Worm (Caenorhabditis elegans): ENCODE data around the gene ift-81.

Gene ift-81

DNA sequence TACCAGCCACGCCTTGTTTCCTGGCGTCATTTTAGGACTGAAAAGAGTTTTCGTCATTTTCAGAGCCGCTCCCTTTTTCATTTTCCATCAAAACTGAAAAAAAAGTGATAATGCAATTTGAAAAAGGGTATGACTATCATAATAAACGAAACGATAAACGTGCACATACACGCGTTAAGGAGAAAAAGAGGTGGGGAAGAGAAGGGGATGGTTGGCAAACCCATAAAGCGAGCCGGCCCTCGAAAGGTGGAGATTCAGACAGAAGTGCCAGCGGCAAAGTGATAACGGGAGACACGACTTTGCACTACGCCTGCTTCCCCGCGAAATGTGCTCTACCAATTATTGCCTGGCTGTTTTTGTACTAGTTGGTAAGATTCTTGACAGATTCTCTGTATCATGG is 45.6 kb upstream of the ift-81 start, which contains the start of gene nspg-14:
TSS of gene nspg-14 (plus strand) at position 250 of the 400 bp plus-strand sequence.
- TF ChIP-seq attf-3 (GFP tag; conservative IDR thresholded peaks at IDR 0.05): no peak
- no peak for TF ChIP-seq madf-8 (GFP tag; conservative IDR thresholded peaks at IDR 0.05)
- TF ChIP-seq lin-54 (GFP tag; optimal IDR thresholded peaks at IDR 0.05): no peak
- TF ChIP-seq nfyb-1 (GFP tag; IDR thresholded peaks at IDR 0.05): 0 out of 2 replicates have a peak, but pooled peaks have one; percentile 51
- TF ChIP-seq let-607 (tag; optimal IDR thresholded peaks at IDR 0.05): peak in 1 of 2 experiments; percentile 7
- no peak for TF ChIP-seq pha-4 (tag; optimal IDR thresholded peaks at IDR 0.05)
- TF ChIP-seq let-526 (GFP tag; IDR thresholded peaks at IDR 0.05): no peak
- no peak for TF ChIP-seq ceh-79 (tag; optimal IDR thresholded peaks at IDR 0.05)
- no peak for TF ChIP-seq efl-1 (GFP tag; optimal IDR thresholded peaks at IDR 0.05)
- TF ChIP-seq akir-1 (GFP tag; optimal IDR thresholded peaks at IDR 0.05): no peak
- no peak for TF ChIP-seq K12H6.12 (tag; optimal IDR thresholded peaks at IDR 0.05)
- peak; percentile 89 for TF ChIP-seq nhr-80 (tag; optimal IDR thresholded peaks at IDR 0.05)
- peak; percentile 66 for TF ChIP-seq dox-1 (GFP tag; IDR thresholded peaks at IDR 0.05)
- TF ChIP-seq ets-4 (GFP tag; optimal IDR thresholded peaks at IDR 0.05): peak; percentile 8
- TF ChIP-seq dpl-1 (GFP tag; optimal IDR thresholded peaks at IDR 0.05): no peak
- peak; percentile 6 for TF ChIP-seq tbp1 (GFP tag; optimal IDR thresholded peaks at IDR 0.05)
- no peak for TF ChIP-seq nhr-120 (GFP tag; IDR thresholded peaks at IDR 0.05)
- TF ChIP-seq mel-28 (tag; optimal IDR thresholded peaks at IDR 0.05; ENCODE audit: borderline replicate concordance): no peak
- TF ChIP-seq madf-3 (GFP tag; IDR thresholded peaks at IDR 0.05): no peak
- TF ChIP-seq egrh-3 (GFP tag; IDR thresholded peaks at IDR 0.05): no peak
- no peak for TF ChIP-seq tlf-1 (GFP tag; optimal IDR thresholded peaks at IDR 0.05)
- no peak for TF ChIP-seq snpc-1.3 (tag; optimal IDR thresholded peaks at IDR 0.05; ENCODE audit: insufficient read depth)
- no peak for TF ChIP-seq repo-1 (tag; optimal IDR thresholded peaks at IDR 0.05)
- TF ChIP-seq ceh-58 (GFP tag; IDR thresholded peaks at IDR 0.05): no peak
- TF ChIP-seq ztf-18 (tag; optimal IDR thresholded peaks at IDR 0.05): no peak
- no peak for TF ChIP-seq ztf-25 (GFP tag; IDR thresholded peaks at IDR 0.05)

DNA sequence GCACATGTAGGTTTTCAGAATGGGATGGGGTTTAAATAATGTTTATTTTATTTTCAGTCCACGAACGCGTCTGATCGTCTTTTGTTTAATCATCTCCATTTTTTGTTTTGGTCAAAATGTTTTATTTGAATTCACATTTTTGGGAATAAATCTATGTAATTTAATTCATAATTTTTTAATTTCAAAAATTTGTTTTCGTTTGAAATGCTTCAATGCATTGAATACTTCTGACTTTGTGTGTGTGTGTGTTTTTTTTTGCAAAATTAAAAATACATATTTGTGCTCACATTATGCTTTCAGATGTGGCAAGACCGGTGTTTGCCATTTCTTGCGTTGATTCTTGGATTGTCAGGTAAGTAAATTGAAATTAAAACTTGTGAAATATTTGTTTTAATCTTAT is 43.5 kb upstream of the ift-81 start, which contains the start of gene nspg-13:
TSS of gene nspg-13 (plus strand) at position 301 of the 400 bp plus-strand sequence.
- TF ChIP-seq hlh-12 (tag; optimal IDR thresholded peaks at IDR 0.05): no peak
- TF ChIP-seq ZK185.1 (tag; optimal IDR thresholded peaks at IDR 0.05; ENCODE audit: poor library complexity, severe bottlenecking): no peak
- TF ChIP-seq efl-1 (GFP tag; optimal IDR thresholded peaks at IDR 0.05): no peak
- TF ChIP-seq him-1 (tag; optimal IDR thresholded peaks at IDR 0.05): no peak
- no peak for TF ChIP-seq B0336.3 (GFP tag; IDR thresholded peaks at IDR 0.05)
- no peak for TF ChIP-seq cebp-1 (GFP tag; IDR thresholded peaks at IDR 0.05)
- no peak for TF ChIP-seq cebp-1 (tag; optimal IDR thresholded peaks at IDR 0.05)
- TF ChIP-seq nfya-2 (GFP tag; IDR thresholded peaks at IDR 0.05): no peak
- TF ChIP-seq B0261.1 (tag; optimal IDR thresholded peaks at IDR 0.05): no peak
- TF ChIP-seq nfyb-1 (GFP tag; IDR thresholded peaks at IDR 0.05): no peak
- no peak for TF ChIP-seq ets-4 (GFP tag; optimal IDR thresholded peaks at IDR 0.05)

DNA sequence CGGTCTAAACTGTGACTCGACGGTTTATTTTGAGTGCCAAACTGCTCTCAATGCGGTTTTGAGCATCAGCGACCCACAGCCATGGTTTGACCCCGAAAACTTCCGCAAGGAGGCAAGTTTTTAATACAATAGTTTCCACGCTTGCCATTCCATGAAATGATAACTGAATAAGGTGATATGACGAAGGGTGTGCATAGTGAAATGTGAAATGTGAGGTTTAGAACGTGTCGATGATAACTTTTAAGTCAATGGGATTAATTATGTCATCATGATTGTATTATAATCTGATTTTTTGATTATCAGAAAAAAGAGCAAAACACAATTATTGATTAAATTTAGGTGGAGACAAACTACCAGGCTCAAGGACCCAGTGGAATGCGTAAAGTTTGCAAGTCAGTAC is 43.0 kb upstream of the ift-81 start:
- TF ChIP-seq nhr-80 (tag; optimal IDR thresholded peaks at IDR 0.05): peak; percentile 41
- TF ChIP-seq lir-1 (GFP tag; conservative IDR thresholded peaks at IDR 0.05): no peak

DNA sequence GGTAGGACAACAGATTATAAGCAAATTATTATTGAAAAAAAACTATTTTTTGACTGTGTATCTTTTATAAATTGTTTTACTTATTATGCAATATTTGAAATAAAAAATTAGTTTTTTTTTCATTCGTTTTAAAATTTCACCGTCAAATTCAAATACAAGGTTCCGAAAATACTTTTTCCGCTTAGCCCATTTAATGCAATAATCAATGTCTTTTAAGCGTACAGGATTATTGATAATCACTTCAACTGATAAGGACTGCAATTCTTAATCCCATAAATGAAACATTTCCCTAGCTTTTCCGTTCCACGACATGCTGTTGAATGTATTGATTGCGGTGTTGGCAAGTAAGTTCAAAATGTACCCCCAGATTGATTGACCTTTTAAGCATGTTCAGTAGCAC is 41.4 kb upstream of the ift-81 start, which contains the start of gene nspg-12:
TSS of gene nspg-12 (plus strand) at position 301 of the 400 bp plus-strand sequence.
- TF ChIP-seq egrh-3 (GFP tag; IDR thresholded peaks at IDR 0.05): no peak
- TF ChIP-seq ccch-3 (GFP tag; optimal IDR thresholded peaks at IDR 0.05): no peak
- TF ChIP-seq K11D2.4 (GFP tag; IDR thresholded peaks at IDR 0.05): no peak
- no peak for TF ChIP-seq snpc-4 (GFP tag; optimal IDR thresholded peaks at IDR 0.05)
- TF ChIP-seq snpc-4 (tag; optimal IDR thresholded peaks at IDR 0.05): no peak
- no peak for TF ChIP-seq hmg-1.2 (GFP tag; IDR thresholded peaks at IDR 0.05)
